Worm (Caenorhabditis elegans) whole organism, late embryonic: ENCODE measurements around the gene set-21.

ENCODE experiments used
- C38D4.7 ChIP-seq: fragments of 200-800 bp; sonication (Bioruptor generic); optimal IDR thresholded peaks from 2 replicates; lab custom pipeline; 2018; ENCODE audit warnings: mild to moderate bottlenecking, missing genetic modification characterization, moderate library complexity, missing compliant biosample characterization
- F13H6.1 ChIP-seq: sonication (generic microtip); optimal IDR thresholded peaks from 2 replicates; lab custom pipeline; 2016; ENCODE audit warnings: missing genetic modification characterization, missing compliant biosample characterization
- K09A11.1 ChIP-seq: sonication (generic microtip); optimal IDR thresholded peaks from 2 replicates; lab custom pipeline; 2017; ENCODE audit warnings: antibody characterized with exemption, mild to moderate bottlenecking, missing genetic modification characterization, missing compliant biosample characterization; ENCODE audit not compliant: insufficient read depth
- Y22D7AL.16 ChIP-seq: sonication (generic microtip); optimal IDR thresholded peaks from 2 replicates; lab custom pipeline; 2016; ENCODE audit warnings: missing genetic modification characterization, missing compliant biosample characterization
- ceh-14 ChIP-seq: sonication (generic microtip); optimal IDR thresholded peaks from 2 replicates; lab custom pipeline; 2016; ENCODE audit warnings: missing genotype, missing genetic modification characterization, missing compliant biosample characterization
- ceh-2 ChIP-seq: sonication (generic microtip); optimal IDR thresholded peaks from 2 replicates; lab custom pipeline; 2016; ENCODE audit warnings: missing genotype, missing genetic modification characterization, missing compliant biosample characterization
- ceh-31 ChIP-seq: sonication (generic microtip); optimal IDR thresholded peaks from 2 replicates; lab custom pipeline; 2016; ENCODE audit warnings: missing genetic modification characterization, missing compliant biosample characterization
- ceh-34 ChIP-seq: sonication (generic microtip); optimal IDR thresholded peaks from 2 replicates; lab custom pipeline; 2016; ENCODE audit warnings: mild to moderate bottlenecking, missing genetic modification characterization, missing compliant biosample characterization
- ceh-45 ChIP-seq: fragments of 200-800 bp; sonication (Bioruptor generic); IDR thresholded peaks from 2 replicates; pipeline ENCODE4 v1.3.6; 2022; ENCODE audit warnings: missing genetic modification reagents, missing genetic modification characterization, missing compliant biosample characterization
- ceh-6 ChIP-seq: fragments of 200-800 bp; sonication (Bioruptor generic); optimal IDR thresholded peaks from 2 replicates; lab custom pipeline; 2018; ENCODE audit warnings: mild to moderate bottlenecking, missing genetic modification characterization, missing compliant biosample characterization
- dmd-4 ChIP-seq: sonication (generic microtip); optimal IDR thresholded peaks from 2 replicates; lab custom pipeline; 2016; ENCODE audit warnings: borderline replicate concordance, missing genetic modification characterization, missing compliant biosample characterization
- dve-1 ChIP-seq: sonication (generic microtip); optimal IDR thresholded peaks from 2 replicates; lab custom pipeline; 2017; ENCODE audit warnings: antibody characterized with exemption, mild to moderate bottlenecking, missing genetic modification characterization, missing compliant biosample characterization
- elt-2 ChIP-seq: sonication (generic microtip); optimal IDR thresholded peaks from 2 replicates; lab custom pipeline; 2016; ENCODE audit warnings: missing genetic modification reagents, missing genetic modification characterization, missing compliant biosample characterization
- elt-4 ChIP-seq: sonication (generic microtip); optimal IDR thresholded peaks from 2 replicates; lab custom pipeline; 2016; ENCODE audit warnings: missing genetic modification characterization, missing compliant biosample characterization
- ets-4 ChIP-seq: sonication (generic microtip); optimal IDR thresholded peaks from 2 replicates; lab custom pipeline; 2016; ENCODE audit warnings: missing genetic modification characterization, missing compliant biosample characterization
- eyg-1 ChIP-seq: sonication (generic microtip); optimal IDR thresholded peaks from 2 replicates; lab custom pipeline; 2016; ENCODE audit warnings: missing genotype, missing genetic modification characterization, missing compliant biosample characterization
- gmeb-2 ChIP-seq: sonication (generic microtip); optimal IDR thresholded peaks from 2 replicates; lab custom pipeline; 2016; ENCODE audit warnings: missing genetic modification characterization, inconsistent platforms, missing compliant biosample characterization
- hlh-15 ChIP-seq: sonication (generic microtip); optimal IDR thresholded peaks from 2 replicates; lab custom pipeline; 2016; ENCODE audit warnings: missing genetic modification characterization, missing compliant biosample characterization
- hlh-30 ChIP-seq: sonication (generic microtip); optimal IDR thresholded peaks from 2 replicates; lab custom pipeline; 2017; ENCODE audit warnings: antibody characterized with exemption, missing genetic modification characterization, missing compliant biosample characterization; ENCODE audit not compliant: insufficient read depth
- hlh-6 ChIP-seq: sonication (generic microtip); optimal IDR thresholded peaks from 2 replicates; lab custom pipeline; 2016; ENCODE audit warnings: missing genotype, missing genetic modification characterization, missing compliant biosample characterization
- lim-6 ChIP-seq: sonication (generic microtip); optimal IDR thresholded peaks from 2 replicates; lab custom pipeline; 2016; ENCODE audit warnings: missing genetic modification characterization, missing compliant biosample characterization
- nhr-232 ChIP-seq: sonication (generic microtip); optimal IDR thresholded peaks from 2 replicates; lab custom pipeline; 2016; ENCODE audit warnings: missing genetic modification characterization, missing compliant biosample characterization
- npax-4 ChIP-seq: sonication (generic microtip); optimal IDR thresholded peaks from 2 replicates; lab custom pipeline; 2016; ENCODE audit warnings: missing genetic modification characterization, missing compliant biosample characterization
- pat-9 ChIP-seq: fragments of 200-800 bp; sonication (Bioruptor generic); optimal IDR thresholded peaks from 2 replicates; lab custom pipeline; 2018; ENCODE audit warnings: mild to moderate bottlenecking, missing genetic modification characterization, moderate library complexity, missing compliant biosample characterization
- ref-2 ChIP-seq: sonication (generic microtip); optimal IDR thresholded peaks from 2 replicates; lab custom pipeline; 2016; ENCODE audit warnings: missing genetic modification characterization, missing compliant biosample characterization
- ttx-3 ChIP-seq: sonication (generic microtip); optimal IDR thresholded peaks from 2 replicates; lab custom pipeline; 2016; ENCODE audit warnings: missing genetic modification reagents, missing genetic modification characterization, missing compliant biosample characterization
- unc-42 ChIP-seq: sonication (generic microtip); optimal IDR thresholded peaks from 2 replicates; lab custom pipeline; 2016; ENCODE audit warnings: missing genotype, missing genetic modification characterization, missing compliant biosample characterization
- unc-86 ChIP-seq: sonication (generic microtip); optimal IDR thresholded peaks from 2 replicates; lab custom pipeline; 2016; ENCODE audit warnings: missing genetic modification characterization, missing compliant biosample characterization
- ztf-16 ChIP-seq: sonication (generic microtip); optimal IDR thresholded peaks from 2 replicates; lab custom pipeline; 2017; ENCODE audit warnings: missing genetic modification characterization, missing compliant biosample characterization

set-21 gene

ce11 chrIV:4399418-4400136 is 8.9 kb downstream of the set-21 start:
- no peak for TF ChIP-seq ceh-45
- TF ChIP-seq ttx-3 = no peak
- peak; percentile 23 for TF ChIP-seq ceh-34 (tag; lab: Kevin White, UChicago)
- TF ChIP-seq elt-4 (tag; lab: Kevin White, UChicago) = no peak
- TF ChIP-seq ceh-14 (tag; lab: Kevin White, UChicago) = peak; percentile 11
- TF ChIP-seq hlh-15 (tag; lab: Kevin White, UChicago) = no peak
- no peak for TF ChIP-seq pat-9 (tag; lab: Kevin White, UChicago)
- TF ChIP-seq C38D4.7 (GFP tag; lab: Kevin White, UChicago) = no peak
- no peak for TF ChIP-seq npax-4 (tag; lab: Kevin White, UChicago)
- TF ChIP-seq lim-6 = no peak
- peak; percentile 34 for TF ChIP-seq gmeb-2 (tag; lab: Kevin White, UChicago)
- TF ChIP-seq eyg-1 (tag; lab: Kevin White, UChicago) = no peak
- peak; percentile 11 for TF ChIP-seq ref-2 (tag; lab: Kevin White, UChicago)
- TF ChIP-seq hlh-30 (tag; lab: Kevin White, UChicago) = no peak
- TF ChIP-seq Y22D7AL.16 = no peak
- TF ChIP-seq nhr-232 = no peak
- no peak for TF ChIP-seq ceh-2 (tag; lab: Kevin White, UChicago)
- no peak for TF ChIP-seq elt-2 (tag; lab: Kevin White, UChicago)
- peak; percentile 33 for TF ChIP-seq ets-4 (tag; lab: Kevin White, UChicago)

DNA sequence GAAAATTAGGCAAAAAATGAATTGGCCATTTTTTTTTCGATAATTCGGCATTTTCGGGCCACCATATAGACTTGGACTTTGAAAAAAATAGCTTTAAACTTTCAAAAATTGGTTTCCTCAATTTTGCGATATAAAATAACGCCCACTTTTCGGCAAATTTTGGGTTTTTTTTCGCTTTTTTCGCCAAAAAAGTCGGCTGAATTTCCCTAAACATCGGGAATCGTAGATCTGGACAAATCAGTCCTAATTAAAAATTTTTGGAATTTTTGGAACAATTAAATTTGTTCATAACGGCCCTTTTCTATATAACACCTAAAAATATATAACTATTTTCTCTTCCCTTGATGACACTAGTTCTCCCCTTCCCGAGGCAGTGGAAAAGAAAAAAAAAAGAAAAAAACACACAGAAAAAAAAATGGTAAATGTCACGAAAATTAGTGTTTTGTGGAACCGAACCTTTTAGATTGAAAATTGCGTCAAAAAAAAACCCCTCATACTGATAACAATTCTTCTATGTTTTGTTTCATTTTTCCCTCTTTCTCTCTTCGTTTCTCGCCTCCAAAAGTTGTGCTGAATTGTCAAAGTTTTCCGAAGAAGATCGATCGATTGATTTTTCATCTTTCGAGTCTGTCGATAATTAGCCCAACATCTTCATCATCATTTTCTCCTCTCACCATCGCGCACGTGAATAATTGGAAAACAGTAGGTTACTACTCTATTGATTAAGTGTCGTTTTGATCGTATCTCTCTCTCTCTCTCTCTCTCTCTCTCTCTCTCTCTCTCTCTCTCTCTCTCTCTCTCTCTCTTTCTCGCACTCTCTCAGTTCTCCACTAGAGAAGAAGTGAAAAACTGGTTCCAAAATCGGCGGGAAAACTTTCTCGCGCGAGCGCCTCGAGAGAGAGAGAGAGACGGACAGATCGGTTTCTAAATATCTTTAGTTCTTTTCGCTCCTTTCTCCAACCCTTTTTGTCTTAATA is 10.0 kb downstream of the set-21 start, which contains the start of gene Y24D9A.6:
Gene Y24D9A.6 (minus strand): TSS at position 51 of the 977 bp plus-strand sequence.
- peak; percentile 46 for TF ChIP-seq dve-1 (tag; lab: Kevin White, UChicago)
- TF ChIP-seq hlh-6 (tag; lab: Kevin White, UChicago) = no peak

DNA sequence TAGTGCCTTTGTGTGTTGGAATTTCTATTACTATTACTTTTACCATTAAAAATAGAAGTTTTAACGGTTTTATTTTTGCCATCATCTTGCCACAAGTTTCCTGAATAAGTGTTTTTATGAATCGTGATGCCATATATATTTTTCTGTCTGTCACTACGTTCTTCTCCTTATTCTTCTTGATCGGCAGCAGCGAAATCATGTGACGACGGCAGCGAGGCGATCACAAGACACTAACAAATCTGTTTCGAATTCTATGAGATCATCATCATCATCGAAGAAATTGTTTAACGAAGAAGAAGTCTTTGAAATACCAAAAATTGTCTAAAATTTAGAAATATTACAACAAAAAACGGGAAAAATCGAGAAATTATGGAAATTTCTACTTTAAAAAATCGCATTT is 11.8 kb downstream of the set-21 start:
- peak; percentile 56 for TF ChIP-seq hlh-30 (tag; lab: Kevin White, UChicago)
- TF ChIP-seq ztf-16 (tag; lab: Kevin White, UChicago) = no peak

ce11 chrIV:4403870-4404269 is 13.2 kb downstream of the set-21 start:
- TF ChIP-seq K09A11.1 (tag; lab: Kevin White, UChicago) (no peak), hlh-6 (tag; lab: Kevin White, UChicago) (peak; percentile 48), ceh-14 (tag; lab: Kevin White, UChicago) (peak; percentile 19), F13H6.1 (no peak), unc-42 (peak; percentile 98), elt-2 (tag; lab: Kevin White, UChicago) (no peak), ceh-6 (GFP tag; lab: Kevin White, UChicago) (no peak), ceh-31 (tag; lab: Kevin White, UChicago) (peak; percentile 62), unc-86 (no peak), ref-2 (tag; lab: Kevin White, UChicago) (no peak)

DNA sequence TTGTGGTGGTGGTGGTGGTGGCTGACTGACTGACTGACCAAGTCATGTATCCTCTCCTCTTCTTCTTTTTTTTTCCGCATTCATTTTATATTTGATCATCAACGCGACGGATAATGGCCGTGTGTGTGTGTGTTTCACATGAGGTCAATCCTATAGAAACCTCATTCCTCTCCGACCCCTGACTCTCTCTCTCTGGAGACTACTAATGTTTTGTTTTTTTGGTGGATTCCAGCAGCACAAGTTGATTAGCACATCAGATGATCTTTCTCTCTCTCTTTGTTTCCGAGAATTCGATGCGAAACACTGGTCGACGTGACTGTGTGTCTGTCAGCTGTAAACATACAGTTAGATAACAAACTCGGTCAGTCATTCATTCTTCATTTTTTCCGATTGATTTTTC is 14.5 kb downstream of the set-21 start, which contains the start of gene Y24D9A.7:
Gene Y24D9A.7 (minus strand): TSS at position 46 of the 400 bp plus-strand sequence.
- TF ChIP-seq ref-2 (tag; lab: Kevin White, UChicago) (peak; percentile 1), dmd-4 (tag; lab: Kevin White, UChicago) (no peak)
